Fruit fly (Drosophila melanogaster) whole organism, prepupa: Measurements from ENCODE around the gene dod.

Experiments
- Blimp-1 ChIP-seq: fragments of 200-800 bp; sonication (Bioruptor generic); optimal IDR thresholded peaks from 3 replicates; lab custom pipeline; 2017; ENCODE audit warnings: missing biosample characterization, missing genetic modification characterization, mild to moderate bottlenecking, moderate library complexity, missing genetic modification reagents
- CG10631 ChIP-seq: fragments of 200-800 bp; sonication (Bioruptor generic); optimal IDR thresholded peaks from 2 replicates; lab custom pipeline; 2016; ENCODE audit warnings: missing biosample characterization, missing genetic modification characterization
- CG10669 ChIP-seq: fragments of 200-800 bp; sonication (Bioruptor generic); optimal IDR thresholded peaks from 3 replicates; lab custom pipeline; 2018; ENCODE audit warnings: missing biosample characterization, mild to moderate bottlenecking, missing genetic modification characterization, moderate library complexity
- CG11294 ChIP-seq: fragments of 200-800 bp; sonication (Bioruptor generic); IDR thresholded peaks from 2 replicates; pipeline ENCODE4 v1.3.6; 2022; ENCODE audit warnings: missing biosample characterization, missing genetic modification characterization
- CG11762 ChIP-seq: fragments of 200-800 bp; sonication (Bioruptor generic); optimal IDR thresholded peaks from 3 replicates; lab custom pipeline; 2016; ENCODE audit warnings: missing biosample characterization, missing genetic modification characterization; ENCODE audit not compliant: insufficient read depth
- CG1621 ChIP-seq: fragments of 200-800 bp; sonication (Bioruptor generic); optimal IDR thresholded peaks from 3 replicates; lab custom pipeline; 2018; ENCODE audit warnings: missing biosample characterization, mild to moderate bottlenecking, missing genetic modification characterization
- CG16779 ChIP-seq: fragments of 200-800 bp; sonication (Bioruptor generic); optimal IDR thresholded peaks from 3 replicates; lab custom pipeline; 2017; ENCODE audit warnings: missing biosample characterization, mild to moderate bottlenecking, missing genetic modification characterization
- CG3032 ChIP-seq: fragments of 200-800 bp; optimal IDR thresholded peaks from 2 replicates; lab custom pipeline; 2019; ENCODE audit warnings: missing biosample characterization, mild to moderate bottlenecking, missing genetic modification characterization, moderate library complexity
- CG31627 ChIP-seq: fragments of 200-800 bp; sonication (Bioruptor generic); optimal IDR thresholded peaks from 3 replicates; lab custom pipeline; 2016; ENCODE audit warnings: missing biosample characterization, missing genetic modification characterization
- CG32006 ChIP-seq: fragments of 200-800 bp; sonication (Bioruptor generic); optimal IDR thresholded peaks from 3 replicates; lab custom pipeline; 2017; ENCODE audit warnings: missing biosample characterization, mild to moderate bottlenecking, missing genetic modification characterization
- CG3919 ChIP-seq: fragments of 200-800 bp; sonication (Bioruptor generic); optimal IDR thresholded peaks from 3 replicates; lab custom pipeline; 2016; ENCODE audit warnings: missing biosample characterization, missing genetic modification characterization
- CG4318 ChIP-seq: fragments of 200-800 bp; sonication (Bioruptor generic); optimal IDR thresholded peaks from 3 replicates; lab custom pipeline; 2017; ENCODE audit warnings: missing biosample characterization, mild to moderate bottlenecking, missing genetic modification characterization
- CG6792 ChIP-seq: fragments of 200-800 bp; sonication (Bioruptor generic); optimal IDR thresholded peaks from 3 replicates; lab custom pipeline; 2016; ENCODE audit warnings: missing biosample characterization, missing genetic modification characterization
- CG6808 ChIP-seq: fragments of 200-800 bp; sonication (Bioruptor generic); optimal IDR thresholded peaks from 3 replicates; lab custom pipeline; 2017; ENCODE audit warnings: missing biosample characterization, missing genetic modification characterization, mild to moderate bottlenecking, moderate library complexity, missing genetic modification reagents
- CG7368 ChIP-seq: fragments of 200-800 bp; sonication (Bioruptor generic); optimal IDR thresholded peaks from 3 replicates; lab custom pipeline; 2016; ENCODE audit warnings: missing biosample characterization, missing genetic modification characterization
- CG8319 ChIP-seq: fragments of 200-800 bp; sonication (Bioruptor generic); optimal IDR thresholded peaks from 3 replicates; lab custom pipeline; 2016; ENCODE audit warnings: missing biosample characterization, missing genetic modification characterization
- CG9139 ChIP-seq: fragments of 200-800 bp; sonication (Bioruptor generic); optimal IDR thresholded peaks from 3 replicates; lab custom pipeline; 2017; ENCODE audit warnings: missing biosample characterization, mild to moderate bottlenecking, missing genetic modification characterization
- Eip75B ChIP-seq: fragments of 200-800 bp; sonication (Bioruptor generic); optimal IDR thresholded peaks from 3 replicates; lab custom pipeline; 2016; ENCODE audit warnings: missing biosample characterization, missing genetic modification characterization
- Eip78C ChIP-seq: fragments of 200-800 bp; sonication (Bioruptor generic); peaks from one replicate; lab custom pipeline; 2016; ENCODE audit warnings: missing biosample characterization, missing genetic modification characterization
- Eip93F ChIP-seq: fragments of 200-800 bp; sonication (Bioruptor generic); optimal IDR thresholded peaks from 2 replicates; lab custom pipeline; 2016; ENCODE audit warnings: missing biosample characterization, mild to moderate bottlenecking, missing genetic modification characterization
- Ets21C ChIP-seq: fragments of 200-800 bp; sonication (Bioruptor generic); optimal IDR thresholded peaks from 3 replicates; lab custom pipeline; 2016; ENCODE audit warnings: missing biosample characterization, missing genetic modification characterization
- Ets96B ChIP-seq: fragments of 200-800 bp; optimal IDR thresholded peaks from 2 replicates; lab custom pipeline; 2019; ENCODE audit warnings: missing biosample characterization, mild to moderate bottlenecking, missing genetic modification characterization, moderate library complexity
- Gug ChIP-seq: fragments of 200-800 bp; sonication (Bioruptor generic); IDR thresholded peaks from 2 replicates; pipeline ENCODE4 v1.3.6; 2022; ENCODE audit warnings: missing biosample characterization, missing genetic modification characterization
- Hr38 ChIP-seq: sonication (Bioruptor generic); optimal IDR thresholded peaks from 2 replicates; lab custom pipeline; 2016; ENCODE audit warnings: missing biosample characterization, missing genetic modification characterization
- Hr39 ChIP-seq: fragments of 200-800 bp; sonication (Bioruptor generic); optimal IDR thresholded peaks from 2 replicates; lab custom pipeline; 2016; ENCODE audit warnings: missing biosample characterization, missing genetic modification characterization
- Hr4 ChIP-seq: fragments of 200-800 bp; sonication (Bioruptor generic); optimal IDR thresholded peaks from 3 replicates; lab custom pipeline; 2016; ENCODE audit warnings: missing biosample characterization, missing genetic modification characterization
- Lpt ChIP-seq: fragments of 200-800 bp; sonication (Bioruptor generic); optimal IDR thresholded peaks from 3 replicates; lab custom pipeline; 2016; ENCODE audit warnings: missing biosample characterization, missing genetic modification characterization
- Met ChIP-seq: fragments of 200-800 bp; sonication (Bioruptor generic); optimal IDR thresholded peaks from 3 replicates; lab custom pipeline; 2016; ENCODE audit warnings: missing biosample characterization, missing genetic modification characterization
- OdsH ChIP-seq: fragments of 200-800 bp; sonication (Bioruptor generic); optimal IDR thresholded peaks from 3 replicates; lab custom pipeline; 2016; ENCODE audit warnings: missing biosample characterization, missing genetic modification characterization
- Smox ChIP-seq: fragments of 200-800 bp; sonication (Bioruptor generic); optimal IDR thresholded peaks from 3 replicates; lab custom pipeline; 2016; ENCODE audit warnings: missing biosample characterization, missing genetic modification characterization
- Sox14 ChIP-seq: fragments of 200-800 bp; sonication (Bioruptor generic); optimal IDR thresholded peaks from 3 replicates; lab custom pipeline; 2016; ENCODE audit warnings: missing biosample characterization, missing genetic modification characterization
- cyc ChIP-seq: fragments of 200-800 bp; sonication (Bioruptor generic); optimal IDR thresholded peaks from 3 replicates; lab custom pipeline; 2016; ENCODE audit warnings: missing biosample characterization, missing genetic modification characterization
- dac ChIP-seq: fragments of 200-800 bp; sonication (Bioruptor generic); optimal IDR thresholded peaks from 2 replicates; lab custom pipeline; 2017; ENCODE audit warnings: missing biosample characterization, mild to moderate bottlenecking, missing genetic modification characterization
- dsx ChIP-seq: fragments of 200-800 bp; optimal IDR thresholded peaks from 3 replicates; lab custom pipeline; 2019; ENCODE audit warnings: missing biosample characterization, mild to moderate bottlenecking, missing genetic modification characterization, moderate library complexity; ENCODE audit not compliant: poor library complexity, severe bottlenecking
- eg ChIP-seq: fragments of 200-800 bp; sonication (Bioruptor generic); IDR thresholded peaks from 3 replicates; pipeline ENCODE4 v1.3.6; 2022; ENCODE audit warnings: missing biosample characterization, missing genetic modification characterization
- esn ChIP-seq: fragments of 200-800 bp; sonication (Bioruptor generic); optimal IDR thresholded peaks from 2 replicates; lab custom pipeline; 2016; ENCODE audit warnings: missing biosample characterization, mild to moderate bottlenecking, missing genetic modification characterization, moderate library complexity
- fd59A ChIP-seq: fragments of 200-800 bp; sonication (Bioruptor generic); optimal IDR thresholded peaks from 2 replicates; lab custom pipeline; 2017; ENCODE audit warnings: missing biosample characterization, mild to moderate bottlenecking, missing genetic modification characterization, missing genetic modification reagents
- fd85E ChIP-seq: fragments of 200-800 bp; sonication (Bioruptor generic); optimal IDR thresholded peaks from 3 replicates; lab custom pipeline; 2016; ENCODE audit warnings: missing biosample characterization, missing genetic modification characterization
- lz ChIP-seq: fragments of 200-800 bp; sonication (Bioruptor generic); optimal IDR thresholded peaks from 3 replicates; lab custom pipeline; 2016; ENCODE audit warnings: missing biosample characterization, missing genetic modification characterization
- net ChIP-seq: fragments of 200-800 bp; sonication (Bioruptor generic); optimal IDR thresholded peaks from 3 replicates; lab custom pipeline; 2016; ENCODE audit warnings: missing biosample characterization, missing genetic modification characterization
- pdm3 ChIP-seq: fragments of 200-800 bp; sonication (Bioruptor generic); optimal IDR thresholded peaks from 3 replicates; lab custom pipeline; 2016; ENCODE audit warnings: missing biosample characterization, missing genetic modification characterization
- salr ChIP-seq, 2 experiments: fragments of 200-800 bp; sonication (Bioruptor generic); optimal IDR thresholded peaks; 3 replicates each; lab custom pipeline; 2016 to 2018; ENCODE audit warnings: missing biosample characterization in 2 of 2, missing genetic modification characterization in 2 of 2, mild to moderate bottlenecking in 1 of 2
- spab ChIP-seq: fragments of 200-800 bp; sonication (Bioruptor generic); optimal IDR thresholded peaks from 2 replicates; lab custom pipeline; 2017; ENCODE audit warnings: missing biosample characterization, mild to moderate bottlenecking, missing genetic modification characterization, missing genetic modification reagents
- ss ChIP-seq, 2 experiments: fragments of 200-800 bp; sonication (Bioruptor generic); optimal IDR thresholded peaks; 2 replicates in 1 of 2; 3 replicates in 1 of 2; lab custom pipeline; 2017 to 2018; ENCODE audit warnings: mild to moderate bottlenecking in 2 of 2, missing biosample characterization in 2 of 2, missing genetic modification characterization in 2 of 2, moderate library complexity in 1 of 2
- svp ChIP-seq: fragments of 200-800 bp; sonication (Bioruptor generic); peaks from one replicate; lab custom pipeline; 2016; ENCODE audit warnings: missing biosample characterization, missing genetic modification characterization
- topi ChIP-seq: fragments of 200-800 bp; sonication (Bioruptor generic); optimal IDR thresholded peaks from 3 replicates; lab custom pipeline; 2016; ENCODE audit warnings: missing biosample characterization, missing genetic modification characterization
- vri ChIP-seq: fragments of 200-800 bp; sonication (Bioruptor generic); optimal IDR thresholded peaks from 3 replicates; lab custom pipeline; 2016; ENCODE audit warnings: missing biosample characterization, mild to moderate bottlenecking, missing genetic modification characterization

dod gene

dm6 chrX:21367363-21368072, 22.4 kb downstream of the dod start (continued):
- TF ChIP-seq Eip78C (GFP tag; lab: Kevin White, UChicago) (peak; percentile 100), CG16779 (tag; lab: Kevin White, UChicago) (peak; percentile 98), CG6792 (peak; percentile 99), CG10631 (GFP tag; lab: Kevin White, UChicago) (peak; percentile 98), Eip93F (GFP tag; lab: Kevin White, UChicago) (peak; percentile 96), Gug (GFP tag; lab: Robert Waterston, UW) (peak; percentile 97), svp (GFP tag; lab: Kevin White, UChicago) (peak; percentile 99), CG1621 (peak; percentile 97), CG11294 (peak; percentile 96), salr (GFP tag; optimal IDR thresholded peaks at IDR 0.05; lab: Kevin White, UChicago) (peak; percentile 96 to 98), dac (GFP tag; lab: Kevin White, UChicago) (peak; percentile 99), Ets96B (tag; lab: Kevin White, UChicago) (peak; percentile 97), Hr4 (GFP tag; lab: Kevin White, UChicago) (peak; percentile 99), topi (peak; percentile 99), esn (GFP tag; lab: Kevin White, UChicago) (peak; percentile 99), CG7368 (GFP tag; lab: Kevin White, UChicago) (peak; percentile 97), cyc (GFP tag; lab: Kevin White, UChicago) (peak; percentile 98), fd59A (GFP tag; lab: Kevin White, UChicago) (peak; percentile 99), CG31627 (peak; percentile 98), spab (GFP tag; lab: Kevin White, UChicago) (peak; percentile 98), CG3032 (peak; percentile 98), Eip75B (GFP tag; lab: Kevin White, UChicago) (peak; percentile 99), Lpt (GFP tag; lab: Kevin White, UChicago) (peak; percentile 98), dsx (GFP tag; lab: Kevin White, UChicago) (peak; percentile 97), Blimp-1 (GFP tag; lab: Kevin White, UChicago) (peak; percentile 96), Smox (GFP tag; lab: Kevin White, UChicago) (peak; percentile 98), CG9139 (peak; percentile 97), lz (peak; percentile 99), CG11762 (GFP tag; lab: Kevin White, UChicago) (peak; percentile 98), Met (GFP tag; lab: Kevin White, UChicago) (peak; percentile 98), Hr39 (GFP tag; lab: Kevin White, UChicago) (peak; percentile 98), net (peak; percentile 99), CG3919 (GFP tag; lab: Kevin White, UChicago) (peak; percentile 98), OdsH (peak; percentile 99), Hr38 (GFP tag; lab: Kevin White, UChicago) (peak; percentile 3), vri (GFP tag; lab: Kevin White, UChicago) (peak; percentile 97)

- no peak for TF ChIP-seq ss (GFP tag; optimal IDR thresholded peaks at IDR 0.05; lab: Kevin White, UChicago)
- no peak for TF ChIP-seq CG3919 (GFP tag; lab: Kevin White, UChicago)
- no peak for TF ChIP-seq CG10669
- TF ChIP-seq fd59A (GFP tag; lab: Kevin White, UChicago) = no peak
- TF ChIP-seq Ets21C = no peak
- TF ChIP-seq CG16779 (tag; lab: Kevin White, UChicago) = peak; percentile 45
- TF ChIP-seq CG31627 = no peak
- no peak for TF ChIP-seq CG7368 (GFP tag; lab: Kevin White, UChicago)
- no peak for TF ChIP-seq CG11294
- TF ChIP-seq CG4318 (GFP tag; lab: Kevin White, UChicago) = no peak
- TF ChIP-seq CG8319 = no peak
- TF ChIP-seq eg = peak; percentile 65
- TF ChIP-seq fd85E = no peak
- no peak for TF ChIP-seq CG10631 (GFP tag; lab: Kevin White, UChicago)
- peak; percentile 17 for TF ChIP-seq spab (GFP tag; lab: Kevin White, UChicago)
- no peak for TF ChIP-seq OdsH
- TF ChIP-seq dsx (GFP tag; lab: Kevin White, UChicago) = peak; percentile 12
- no peak for TF ChIP-seq lz
- peak; percentile 32; the same call in 1 of the 2 replicates for TF ChIP-seq Gug (GFP tag; lab: Robert Waterston, UW)
- peak; percentile 44 for TF ChIP-seq Hr39 (GFP tag; lab: Kevin White, UChicago)
- TF ChIP-seq dac (GFP tag; lab: Kevin White, UChicago) = no peak
- TF ChIP-seq CG6808 (GFP tag; lab: Kevin White, UChicago) = no peak
- TF ChIP-seq pdm3 (GFP tag; lab: Kevin White, UChicago) = no peak
- no peak for TF ChIP-seq CG32006 (GFP tag; lab: Kevin White, UChicago)
- no peak for TF ChIP-seq topi
- peak; percentile 88 for TF ChIP-seq Sox14 (GFP tag; lab: Kevin White, UChicago)
These were observed 23.3 kb downstream of the dod start for dm6 chrX:21368410-21368918.
